Fruit fly (Drosophila melanogaster) whole organism, prepupa: Measurements from ENCODE around the gene CG32631.

Experiments used
- Blimp-1 ChIP-seq: fragments of 200-800 bp; sonication (Bioruptor generic); optimal IDR thresholded peaks from 3 replicates; lab custom pipeline; 2017; ENCODE audit warnings: missing biosample characterization, missing genetic modification characterization, mild to moderate bottlenecking, moderate library complexity, missing genetic modification reagents
- CG10631 ChIP-seq: fragments of 200-800 bp; sonication (Bioruptor generic); optimal IDR thresholded peaks from 2 replicates; lab custom pipeline; 2016; ENCODE audit warnings: missing biosample characterization, missing genetic modification characterization
- CG10669 ChIP-seq: fragments of 200-800 bp; sonication (Bioruptor generic); optimal IDR thresholded peaks from 3 replicates; lab custom pipeline; 2018; ENCODE audit warnings: missing biosample characterization, mild to moderate bottlenecking, missing genetic modification characterization, moderate library complexity
- CG11294 ChIP-seq: fragments of 200-800 bp; sonication (Bioruptor generic); IDR thresholded peaks from 2 replicates; pipeline ENCODE4 v1.3.6; 2022; ENCODE audit warnings: missing biosample characterization, missing genetic modification characterization
- CG11762 ChIP-seq: fragments of 200-800 bp; sonication (Bioruptor generic); optimal IDR thresholded peaks from 3 replicates; lab custom pipeline; 2016; ENCODE audit warnings: missing biosample characterization, missing genetic modification characterization; ENCODE audit not compliant: insufficient read depth
- CG15336 ChIP-seq: fragments of 200-800 bp; sonication (Bioruptor generic); IDR thresholded peaks from 2 replicates; pipeline ENCODE4 v1.3.6; 2022; ENCODE audit warnings: missing biosample characterization, missing genetic modification characterization
- CG1621 ChIP-seq: fragments of 200-800 bp; sonication (Bioruptor generic); optimal IDR thresholded peaks from 3 replicates; lab custom pipeline; 2018; ENCODE audit warnings: missing biosample characterization, mild to moderate bottlenecking, missing genetic modification characterization
- CG16779 ChIP-seq: fragments of 200-800 bp; sonication (Bioruptor generic); optimal IDR thresholded peaks from 3 replicates; lab custom pipeline; 2017; ENCODE audit warnings: missing biosample characterization, mild to moderate bottlenecking, missing genetic modification characterization
- CG3032 ChIP-seq: fragments of 200-800 bp; optimal IDR thresholded peaks from 2 replicates; lab custom pipeline; 2019; ENCODE audit warnings: missing biosample characterization, mild to moderate bottlenecking, missing genetic modification characterization, moderate library complexity
- CG32006 ChIP-seq: fragments of 200-800 bp; sonication (Bioruptor generic); optimal IDR thresholded peaks from 3 replicates; lab custom pipeline; 2017; ENCODE audit warnings: missing biosample characterization, mild to moderate bottlenecking, missing genetic modification characterization
- CG34406 ChIP-seq: fragments of 200-800 bp; sonication (Bioruptor generic); optimal IDR thresholded peaks from 3 replicates; lab custom pipeline; 2016; ENCODE audit warnings: missing biosample characterization, missing genetic modification characterization
- CG3919 ChIP-seq: fragments of 200-800 bp; sonication (Bioruptor generic); optimal IDR thresholded peaks from 3 replicates; lab custom pipeline; 2016; ENCODE audit warnings: missing biosample characterization, missing genetic modification characterization
- CG6792 ChIP-seq: fragments of 200-800 bp; sonication (Bioruptor generic); optimal IDR thresholded peaks from 3 replicates; lab custom pipeline; 2016; ENCODE audit warnings: missing biosample characterization, missing genetic modification characterization
- CG6808 ChIP-seq: fragments of 200-800 bp; sonication (Bioruptor generic); optimal IDR thresholded peaks from 3 replicates; lab custom pipeline; 2017; ENCODE audit warnings: missing biosample characterization, missing genetic modification characterization, mild to moderate bottlenecking, moderate library complexity, missing genetic modification reagents
- CG6854 ChIP-seq: fragments of 200-800 bp; sonication (Bioruptor generic); optimal IDR thresholded peaks from 2 replicates; lab custom pipeline; 2017; ENCODE audit warnings: missing biosample characterization, mild to moderate bottlenecking, missing genetic modification characterization
- CG7368 ChIP-seq: fragments of 200-800 bp; sonication (Bioruptor generic); optimal IDR thresholded peaks from 3 replicates; lab custom pipeline; 2016; ENCODE audit warnings: missing biosample characterization, missing genetic modification characterization
- CG8319 ChIP-seq: fragments of 200-800 bp; sonication (Bioruptor generic); optimal IDR thresholded peaks from 3 replicates; lab custom pipeline; 2016; ENCODE audit warnings: missing biosample characterization, missing genetic modification characterization
- CG9139 ChIP-seq: fragments of 200-800 bp; sonication (Bioruptor generic); optimal IDR thresholded peaks from 3 replicates; lab custom pipeline; 2017; ENCODE audit warnings: missing biosample characterization, mild to moderate bottlenecking, missing genetic modification characterization
- Eip78C ChIP-seq: fragments of 200-800 bp; sonication (Bioruptor generic); peaks from one replicate; lab custom pipeline; 2016; ENCODE audit warnings: missing biosample characterization, missing genetic modification characterization
- Eip93F ChIP-seq: fragments of 200-800 bp; sonication (Bioruptor generic); optimal IDR thresholded peaks from 2 replicates; lab custom pipeline; 2016; ENCODE audit warnings: missing biosample characterization, mild to moderate bottlenecking, missing genetic modification characterization
- Ets21C ChIP-seq: fragments of 200-800 bp; sonication (Bioruptor generic); optimal IDR thresholded peaks from 3 replicates; lab custom pipeline; 2016; ENCODE audit warnings: missing biosample characterization, missing genetic modification characterization
- Ets96B ChIP-seq: fragments of 200-800 bp; optimal IDR thresholded peaks from 2 replicates; lab custom pipeline; 2019; ENCODE audit warnings: missing biosample characterization, mild to moderate bottlenecking, missing genetic modification characterization, moderate library complexity
- Hr38 ChIP-seq: sonication (Bioruptor generic); optimal IDR thresholded peaks from 2 replicates; lab custom pipeline; 2016; ENCODE audit warnings: missing biosample characterization, missing genetic modification characterization
- Hr39 ChIP-seq: fragments of 200-800 bp; sonication (Bioruptor generic); optimal IDR thresholded peaks from 2 replicates; lab custom pipeline; 2016; ENCODE audit warnings: missing biosample characterization, missing genetic modification characterization
- Hr4 ChIP-seq: fragments of 200-800 bp; sonication (Bioruptor generic); optimal IDR thresholded peaks from 3 replicates; lab custom pipeline; 2016; ENCODE audit warnings: missing biosample characterization, missing genetic modification characterization
- Lpt ChIP-seq: fragments of 200-800 bp; sonication (Bioruptor generic); optimal IDR thresholded peaks from 3 replicates; lab custom pipeline; 2016; ENCODE audit warnings: missing biosample characterization, missing genetic modification characterization
- OdsH ChIP-seq: fragments of 200-800 bp; sonication (Bioruptor generic); optimal IDR thresholded peaks from 3 replicates; lab custom pipeline; 2016; ENCODE audit warnings: missing biosample characterization, missing genetic modification characterization
- Smox ChIP-seq: fragments of 200-800 bp; sonication (Bioruptor generic); optimal IDR thresholded peaks from 3 replicates; lab custom pipeline; 2016; ENCODE audit warnings: missing biosample characterization, missing genetic modification characterization
- Sox102F ChIP-seq: fragments of 200-800 bp; sonication (Bioruptor generic); optimal IDR thresholded peaks from 2 replicates; lab custom pipeline; 2016; ENCODE audit warnings: missing biosample characterization, mild to moderate bottlenecking, missing genetic modification characterization
- Sox14 ChIP-seq: fragments of 200-800 bp; sonication (Bioruptor generic); optimal IDR thresholded peaks from 3 replicates; lab custom pipeline; 2016; ENCODE audit warnings: missing biosample characterization, missing genetic modification characterization
- Sox15 ChIP-seq: fragments of 200-800 bp; sonication (Bioruptor generic); optimal IDR thresholded peaks from 3 replicates; lab custom pipeline; 2016; ENCODE audit warnings: missing biosample characterization, missing genetic modification characterization
- achi ChIP-seq: fragments of 200-800 bp; sonication (Bioruptor generic); optimal IDR thresholded peaks from 3 replicates; lab custom pipeline; 2016; ENCODE audit warnings: missing biosample characterization, missing genetic modification characterization
- acj6 ChIP-seq: fragments of 200-800 bp; sonication (Bioruptor generic); optimal IDR thresholded peaks from 3 replicates; lab custom pipeline; 2016; ENCODE audit warnings: missing biosample characterization, missing genetic modification characterization
- cyc ChIP-seq: fragments of 200-800 bp; sonication (Bioruptor generic); optimal IDR thresholded peaks from 3 replicates; lab custom pipeline; 2016; ENCODE audit warnings: missing biosample characterization, missing genetic modification characterization
- dac ChIP-seq: fragments of 200-800 bp; sonication (Bioruptor generic); optimal IDR thresholded peaks from 2 replicates; lab custom pipeline; 2017; ENCODE audit warnings: missing biosample characterization, mild to moderate bottlenecking, missing genetic modification characterization
- dsx ChIP-seq: fragments of 200-800 bp; optimal IDR thresholded peaks from 3 replicates; lab custom pipeline; 2019; ENCODE audit warnings: missing biosample characterization, mild to moderate bottlenecking, missing genetic modification characterization, moderate library complexity; ENCODE audit not compliant: poor library complexity, severe bottlenecking
- eg ChIP-seq: fragments of 200-800 bp; sonication (Bioruptor generic); IDR thresholded peaks from 3 replicates; pipeline ENCODE4 v1.3.6; 2022; ENCODE audit warnings: missing biosample characterization, missing genetic modification characterization
- esn ChIP-seq: fragments of 200-800 bp; sonication (Bioruptor generic); optimal IDR thresholded peaks from 2 replicates; lab custom pipeline; 2016; ENCODE audit warnings: missing biosample characterization, mild to moderate bottlenecking, missing genetic modification characterization, moderate library complexity
- fkh ChIP-seq: fragments of 200-800 bp; sonication (Bioruptor generic); optimal IDR thresholded peaks from 3 replicates; lab custom pipeline; 2017; ENCODE audit warnings: missing biosample characterization, mild to moderate bottlenecking, missing genetic modification characterization, moderate library complexity
- lz ChIP-seq: fragments of 200-800 bp; sonication (Bioruptor generic); optimal IDR thresholded peaks from 3 replicates; lab custom pipeline; 2016; ENCODE audit warnings: missing biosample characterization, missing genetic modification characterization
- net ChIP-seq: fragments of 200-800 bp; sonication (Bioruptor generic); optimal IDR thresholded peaks from 3 replicates; lab custom pipeline; 2016; ENCODE audit warnings: missing biosample characterization, missing genetic modification characterization
- salr ChIP-seq, 2 experiments: fragments of 200-800 bp; sonication (Bioruptor generic); optimal IDR thresholded peaks; 3 replicates each; lab custom pipeline; 2016 to 2018; ENCODE audit warnings: missing biosample characterization in 2 of 2, missing genetic modification characterization in 2 of 2, mild to moderate bottlenecking in 1 of 2
- spab ChIP-seq: fragments of 200-800 bp; sonication (Bioruptor generic); optimal IDR thresholded peaks from 2 replicates; lab custom pipeline; 2017; ENCODE audit warnings: missing biosample characterization, mild to moderate bottlenecking, missing genetic modification characterization, missing genetic modification reagents
- ss ChIP-seq, 2 experiments: fragments of 200-800 bp; sonication (Bioruptor generic); optimal IDR thresholded peaks; 2 replicates in 1 of 2; 3 replicates in 1 of 2; lab custom pipeline; 2017 to 2018; ENCODE audit warnings: mild to moderate bottlenecking in 2 of 2, missing biosample characterization in 2 of 2, missing genetic modification characterization in 2 of 2, moderate library complexity in 1 of 2
- svp ChIP-seq: fragments of 200-800 bp; sonication (Bioruptor generic); peaks from one replicate; lab custom pipeline; 2016; ENCODE audit warnings: missing biosample characterization, missing genetic modification characterization
- topi ChIP-seq: fragments of 200-800 bp; sonication (Bioruptor generic); optimal IDR thresholded peaks from 3 replicates; lab custom pipeline; 2016; ENCODE audit warnings: missing biosample characterization, missing genetic modification characterization
- vri ChIP-seq: fragments of 200-800 bp; sonication (Bioruptor generic); optimal IDR thresholded peaks from 3 replicates; lab custom pipeline; 2016; ENCODE audit warnings: missing biosample characterization, mild to moderate bottlenecking, missing genetic modification characterization

The CG32631 gene

dm6 chrX:13565490-13566156 lies 9.4 kb downstream of the CG32631 start (continued):
- TF ChIP-seq spab (GFP tag; lab: Kevin White, UChicago) (no peak), ss (GFP tag; optimal IDR thresholded peaks at IDR 0.05; lab: Kevin White, UChicago) (peak in 1 of 2 experiments; percentile 22), CG3919 (no peak), OdsH (GFP tag; lab: Kevin White, UChicago) (peak; percentile 49), CG1621 (tag; lab: Kevin White, UChicago) (no peak), Hr38 (no peak), dac (GFP tag; lab: Kevin White, UChicago) (no peak), acj6 (peak; percentile 26), salr (GFP tag; optimal IDR thresholded peaks at IDR 0.05; lab: Kevin White, UChicago) (peak in 1 of 2 experiments; percentile 15), cyc (GFP tag; lab: Kevin White, UChicago) (no peak), svp (GFP tag; lab: Kevin White, UChicago) (no peak), CG9139 (GFP tag; lab: Kevin White, UChicago) (no peak), Hr4 (GFP tag; lab: Kevin White, UChicago) (peak; percentile 5), CG11294 (GFP tag; lab: Robert Waterston, UW) (no peak; the same call in 1 of the 2 replicates), Lpt (GFP tag; lab: Kevin White, UChicago) (peak; percentile 45), eg (no peak), Smox (GFP tag; lab: Kevin White, UChicago) (no peak), CG7368 (no peak), Ets21C (GFP tag; lab: Kevin White, UChicago) (no peak), vri (GFP tag; lab: Kevin White, UChicago) (no peak), Sox102F (GFP tag; lab: Kevin White, UChicago) (no peak), Eip78C (GFP tag; lab: Kevin White, UChicago) (peak; percentile 71), CG3032 (peak; percentile 11), CG10669 (no peak), achi (peak; percentile 33), CG6792 (peak; percentile 9), CG16779 (tag; lab: Kevin White, UChicago) (no peak), Eip93F (GFP tag; lab: Kevin White, UChicago) (no peak)

DNA sequence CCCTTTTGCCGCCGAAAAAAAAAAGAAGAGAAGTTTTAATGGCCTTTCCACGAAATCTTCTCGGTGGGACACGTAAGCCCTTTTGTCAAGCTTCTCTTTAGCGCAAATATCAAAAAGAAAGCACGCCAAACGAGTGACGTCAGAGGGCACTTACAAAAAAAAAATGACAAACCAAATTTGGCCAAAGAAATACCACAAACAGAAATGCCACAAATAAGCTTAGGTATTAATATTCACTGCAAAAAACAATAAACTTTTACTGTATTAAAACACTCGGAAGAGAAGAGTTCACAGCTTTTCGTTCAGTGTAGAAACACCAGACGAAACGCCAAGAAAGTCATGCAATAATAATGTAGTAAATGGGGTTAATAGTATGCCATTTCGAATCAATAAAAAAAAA lies 11.9 kb downstream of the CG32631 start:
- TF ChIP-seq OdsH (GFP tag; lab: Kevin White, UChicago) (peak; percentile 31), dac (GFP tag; lab: Kevin White, UChicago) (no peak), eg (peak; percentile 21; the same call in 1 of the 3 replicates), salr (GFP tag; optimal IDR thresholded peaks at IDR 0.05; lab: Kevin White, UChicago) (no peak), vri (GFP tag; lab: Kevin White, UChicago) (peak; percentile 5), CG15336 (GFP tag; lab: Robert Waterston, UW) (peak; percentile 45; the same call in 1 of the 2 replicates), acj6 (peak; percentile 64), CG6854 (no peak), fkh (GFP tag; lab: Kevin White, UChicago) (no peak), net (GFP tag; lab: Kevin White, UChicago) (peak; percentile 12), Eip93F (GFP tag; lab: Kevin White, UChicago) (no peak), svp (GFP tag; lab: Kevin White, UChicago) (peak; percentile 75), Smox (GFP tag; lab: Kevin White, UChicago) (peak; percentile 52), lz (GFP tag; lab: Kevin White, UChicago) (peak; percentile 67), CG3032 (no peak), cyc (GFP tag; lab: Kevin White, UChicago) (peak; percentile 59), Blimp-1 (GFP tag; lab: Kevin White, UChicago) (no peak), CG11294 (GFP tag; lab: Robert Waterston, UW) (0 out of 2 replicates have a peak, but pooled peaks have one; percentile 18), CG6808 (GFP tag; lab: Kevin White, UChicago) (no peak), CG11762 (GFP tag; lab: Kevin White, UChicago) (no peak), Hr38 (no peak), dsx (GFP tag; lab: Kevin White, UChicago) (no peak), CG8319 (GFP tag; lab: Kevin White, UChicago) (peak; percentile 14), Sox14 (peak; percentile 31), ss (GFP tag; optimal IDR thresholded peaks at IDR 0.05; lab: Kevin White, UChicago) (peak in 1 of 2 experiments; percentile 12), Sox15 (peak; percentile 22), Ets96B (tag; lab: Kevin White, UChicago) (no peak), CG34406 (GFP tag; lab: Kevin White, UChicago) (peak; percentile 65), Sox102F (GFP tag; lab: Kevin White, UChicago) (peak; percentile 72), topi (GFP tag; lab: Kevin White, UChicago) (peak; percentile 74), CG7368 (peak; percentile 56), CG10631 (GFP tag; lab: Kevin White, UChicago) (peak; percentile 38), esn (GFP tag; lab: Kevin White, UChicago) (peak; percentile 69), Hr39 (GFP tag; lab: Kevin White, UChicago) (peak; percentile 57), CG32006 (GFP tag; lab: Kevin White, UChicago) (peak; percentile 32)
